Worm (Caenorhabditis elegans) whole organism, young adult: ENCODE results near the gene sds-22.

Source experiments
- F49E8.2 ChIP-seq: sonication (generic microtip); optimal IDR thresholded peaks from 3 replicates; lab custom pipeline; 2017; ENCODE audit warnings: missing genetic modification characterization, mild to moderate bottlenecking, missing compliant biosample characterization, antibody characterized with exemption, moderate library complexity; ENCODE audit not compliant: insufficient read depth
- T26A5.8 ChIP-seq: sonication (generic microtip); optimal IDR thresholded peaks from 2 replicates; lab custom pipeline; 2016; ENCODE audit warnings: missing genetic modification characterization, missing compliant biosample characterization
- ama-1 ChIP-seq, 3 experiments: fragments of 150-350 bp in 1 of 3; sonication (generic microtip) in 2 of 3; optimal IDR thresholded peaks; 2 replicates each; lab custom pipeline; 2014 to 2018; ENCODE audit warnings: missing biosample characterization in 2 of 3, missing genetic modification characterization in 2 of 3, missing genetic modification reagents in 2 of 3
- aptf-2 ChIP-seq: fragments of 200-800 bp; sonication (Bioruptor generic); conservative IDR thresholded peaks from 2 replicates; pipeline ENCODE4 v1.3.6; 2022; ENCODE audit warnings: missing genetic modification reagents, missing genetic modification characterization, missing compliant biosample characterization
- dpl-1 ChIP-seq: fragments of 150-350 bp; optimal IDR thresholded peaks from 2 replicates; lab custom pipeline; 2014; ENCODE audit warnings: missing biosample characterization, missing genetic modification reagents, missing genetic modification characterization
- hlh-26 ChIP-seq: fragments of 200-800 bp; sonication (Bioruptor generic); conservative IDR thresholded peaks from 2 replicates; pipeline ENCODE4 v1.3.6; 2022; ENCODE audit warnings: missing genetic modification reagents, missing genetic modification characterization, missing compliant biosample characterization
- nfya-2 ChIP-seq: fragments of 200-800 bp; sonication (Bioruptor generic); IDR thresholded peaks from 2 replicates; pipeline ENCODE4 v1.3.6; 2022; ENCODE audit warnings: missing genetic modification reagents, missing genetic modification characterization, missing compliant biosample characterization
- nfyb-1 ChIP-seq: fragments of 200-800 bp; sonication (Bioruptor generic); IDR thresholded peaks from 2 replicates; pipeline ENCODE4 v1.3.6; 2022; ENCODE audit warnings: missing genetic modification reagents, missing genetic modification characterization, missing compliant biosample characterization
- unc-62 ChIP-seq: fragments of 150-350 bp; optimal IDR thresholded peaks from 2 replicates; lab custom pipeline; 2014; ENCODE audit warnings: missing biosample characterization, missing genetic modification reagents, missing genetic modification characterization
- zim-3 ChIP-seq: sonication (generic microtip); optimal IDR thresholded peaks from 2 replicates; lab custom pipeline; 2017; ENCODE audit warnings: mild to moderate bottlenecking, missing genetic modification characterization, moderate library complexity, missing compliant biosample characterization

- no peak for TF ChIP-seq nfya-2 (GFP tag; lab: Robert Waterston, UW)
- TF ChIP-seq dpl-1 (GFP tag; lab: Kevin White, UChicago): no peak
- TF ChIP-seq aptf-2 (GFP tag; lab: Robert Waterston, UW): no peak
- TF ChIP-seq unc-62 (GFP tag; lab: Kevin White, UChicago): no peak
- no peak for TF ChIP-seq F49E8.2
- no peak for TF ChIP-seq ama-1 (optimal IDR thresholded peaks at IDR 0.05; lab: Kevin White, UChicago)
- no peak for TF ChIP-seq ama-1 (GFP tag; optimal IDR thresholded peaks at IDR 0.05; lab: Kevin White, UChicago)
- no peak for TF ChIP-seq hlh-26
- peak; percentile 41; the same call in 1 of the 2 replicates for TF ChIP-seq nfyb-1 (GFP tag; lab: Robert Waterston, UW)
- no peak for TF ChIP-seq zim-3
- TF ChIP-seq T26A5.8 (tag; lab: Kevin White, UChicago): no peak
Observed at ce11 chrII:7887295-7887694, 29.1 kb downstream of the sds-22 start.
